Fruit fly (Drosophila melanogaster): ENCODE measurements around the gene CG42788.
A peak's percentile ranks its signal among the peaks of the same experiment; 100 is the strongest.

The CG42788 gene

DNA sequence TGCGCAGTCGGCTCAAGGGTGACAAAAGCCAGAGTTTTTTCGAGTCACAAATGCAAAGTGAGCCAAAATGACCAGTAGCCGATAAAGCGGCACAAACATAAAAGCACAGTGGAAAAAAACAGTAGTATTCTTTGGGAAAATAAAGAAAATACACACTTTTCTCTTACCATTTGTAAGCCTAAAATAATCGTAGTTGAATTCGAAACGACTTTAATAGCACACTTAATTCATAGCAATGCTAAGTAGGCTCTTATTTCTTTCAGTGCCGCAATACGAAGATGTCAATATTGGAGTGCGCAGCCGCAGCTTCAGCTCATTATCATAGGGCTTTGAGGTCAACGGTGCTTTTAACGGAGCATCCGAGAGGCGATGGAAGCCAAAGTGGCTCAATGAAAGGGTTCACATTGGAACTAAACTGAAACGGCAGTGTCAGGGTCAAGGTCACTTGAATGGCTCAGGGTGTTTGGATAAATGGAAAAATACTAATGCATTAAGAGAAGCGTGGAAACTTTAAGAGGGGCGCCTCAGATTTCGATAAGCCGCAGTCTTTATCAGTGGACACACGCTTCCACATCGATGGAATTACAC is 44.0 kb downstream of the CG42788 start (continued):
- peak; percentile 91 for TF ChIP-seq Ada2b (GFP tag; IDR thresholded peaks at IDR 0.05)
- peak; percentile 76 for TF ChIP-seq CG11093 (GFP tag; IDR thresholded peaks at IDR 0.05)
- TF ChIP-seq twi (tag; optimal IDR thresholded peaks at IDR 0.05) = no peak
- peak; percentile 65 to 88 for TF ChIP-seq Hr51 (GFP tag; optimal IDR thresholded peaks at IDR 0.05)
- peak; percentile 59 for TF ChIP-seq slou (GFP tag; optimal IDR thresholded peaks at IDR 0.05)
- TF ChIP-seq hkb (optimal IDR thresholded peaks at IDR 0.05) = no peak
- TF ChIP-seq hkb (GFP tag; IDR thresholded peaks at IDR 0.05) = peak; percentile 95
- peak; percentile 58 for TF ChIP-seq MTF-1 (GFP tag; optimal IDR thresholded peaks at IDR 0.05; ENCODE audit: borderline replicate concordance)
- peak; percentile 47 for TF ChIP-seq CG6654 (GFP tag; optimal IDR thresholded peaks at IDR 0.05)
- TF ChIP-seq Bgb (GFP tag; IDR thresholded peaks at IDR 0.05; ENCODE audit: partially characterized antibody) = no peak
- no peak for TF ChIP-seq Usf (GFP tag; optimal IDR thresholded peaks at IDR 0.05)
- TF ChIP-seq CG3163 (GFP tag; optimal IDR thresholded peaks at IDR 0.05) = peak; percentile 63
- peak; percentile 80 for TF ChIP-seq Camta (GFP tag; optimal IDR thresholded peaks at IDR 0.05)
- peak; percentile 79 for TF ChIP-seq gro (GFP tag; optimal IDR thresholded peaks at IDR 0.05)
- TF ChIP-seq nerfin-1 (tag; optimal IDR thresholded peaks at IDR 0.05) = peak; percentile 61
- peak; percentile 91 for TF ChIP-seq H15 (GFP tag; IDR thresholded peaks at IDR 0.05)
- peak; percentile 73 for TF ChIP-seq Mes4 (GFP tag; optimal IDR thresholded peaks at IDR 0.05)
- peak; percentile 72 for TF ChIP-seq dati (GFP tag; IDR thresholded peaks at IDR 0.05)
- no peak for TF ChIP-seq MESR4 (GFP tag; optimal IDR thresholded peaks at IDR 0.05)
- no peak for TF ChIP-seq bigmax (GFP tag; optimal IDR thresholded peaks at IDR 0.05)
- TF ChIP-seq pnt (GFP tag; optimal IDR thresholded peaks at IDR 0.05) = peak; percentile 91
- TF ChIP-seq unpg (GFP tag; optimal IDR thresholded peaks at IDR 0.05) = peak; percentile 89
- TF ChIP-seq chif (GFP tag; optimal IDR thresholded peaks at IDR 0.05) = peak; percentile 73 to 85
- TF ChIP-seq CG1832 (GFP tag; optimal IDR thresholded peaks at IDR 0.05) = no peak
- TF ChIP-seq Hr3 (GFP tag; optimal IDR thresholded peaks at IDR 0.05) = peak; percentile 76
- TF ChIP-seq CG14667 (GFP tag; IDR thresholded peaks at IDR 0.05) = peak; percentile 78
- TF ChIP-seq hth (optimal IDR thresholded peaks at IDR 0.05) = no peak
- no peak for TF ChIP-seq chinmo (GFP tag; IDR thresholded peaks at IDR 0.05; ENCODE audit: partially characterized antibody)
- peak; percentile 86 for TF ChIP-seq CG12071 (GFP tag; optimal IDR thresholded peaks at IDR 0.05)
- peak; percentile 48 for TF ChIP-seq ab (GFP tag; optimal IDR thresholded peaks at IDR 0.05)
- no peak for TF ChIP-seq CG33557 (GFP tag; optimal IDR thresholded peaks at IDR 0.05)
- TF ChIP-seq CG9437 (GFP tag; optimal IDR thresholded peaks at IDR 0.05) = peak; percentile 62
- TF ChIP-seq BtbVII (GFP tag; optimal IDR thresholded peaks at IDR 0.05) = peak; percentile 67
- TF ChIP-seq Bdp1 (GFP tag; optimal IDR thresholded peaks at IDR 0.05) = peak; percentile 59
- peak; percentile 84 for TF ChIP-seq CG13624 (GFP tag; optimal IDR thresholded peaks at IDR 0.05)
- no peak for TF ChIP-seq amos (GFP tag; IDR thresholded peaks at IDR 0.05; ENCODE audit: partially characterized antibody)
- no peak for TF ChIP-seq Sry-β (GFP tag; optimal IDR thresholded peaks at IDR 0.05)
- peak; percentile 83 for TF ChIP-seq Meics (GFP tag; optimal IDR thresholded peaks at IDR 0.05)
- TF ChIP-seq CG13894 (tag; optimal IDR thresholded peaks at IDR 0.05) = no peak
- peak; percentile 66 for TF ChIP-seq Vsx1 (GFP tag; optimal IDR thresholded peaks at IDR 0.05)
- peak; percentile 83 for TF ChIP-seq Oaz (GFP tag; IDR thresholded peaks at IDR 0.05)
- TF ChIP-seq sr (GFP tag; IDR thresholded peaks at IDR 0.05) = peak; percentile 78; the same call in 2 of the 3 replicates
- peak; percentile 89 for TF ChIP-seq danr (GFP tag; IDR thresholded peaks at IDR 0.05)
- TF ChIP-seq Eip74EF (GFP tag; optimal IDR thresholded peaks at IDR 0.05) = peak in 1 of 2 experiments; percentile 40
- TF ChIP-seq CG15073 (GFP tag; optimal IDR thresholded peaks at IDR 0.05) = peak; percentile 38
- peak; percentile 44 for TF ChIP-seq trem (tag; optimal IDR thresholded peaks at IDR 0.05)
- no peak for TF ChIP-seq ac (GFP tag; optimal IDR thresholded peaks at IDR 0.05)
- TF ChIP-seq Scr (GFP tag; IDR thresholded peaks at IDR 0.05; ENCODE audit: partially characterized antibody) = no peak
- TF ChIP-seq al (GFP tag; IDR thresholded peaks at IDR 0.05) = peak; percentile 82
- peak; percentile 81 for TF ChIP-seq CG33213 (GFP tag; optimal IDR thresholded peaks at IDR 0.05)
